Worm (Caenorhabditis elegans): ENCODE measurements around the gene Y69A2AR.32.

The Y69A2AR.32 gene

DNA sequence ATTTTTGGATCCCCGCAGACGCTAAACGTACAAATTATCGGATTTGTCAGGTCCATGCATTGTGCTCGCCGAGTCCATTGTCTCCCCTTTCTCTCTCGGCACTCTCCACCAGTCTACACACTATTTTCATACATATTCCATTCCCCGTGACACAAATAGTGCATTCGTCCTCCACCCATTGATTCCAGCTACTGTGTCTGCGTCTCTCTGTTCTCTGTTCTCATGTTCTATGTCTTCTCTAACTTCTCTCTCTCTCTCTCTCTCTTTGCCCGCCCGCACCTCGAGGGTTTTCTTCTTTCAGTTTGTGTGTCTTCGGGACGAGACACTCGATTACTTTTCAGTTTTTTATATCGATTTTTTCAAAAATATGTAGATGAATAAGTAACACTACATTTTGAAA, 10.6 kb upstream of the Y69A2AR.32 start (continued):
- TF ChIP-seq mes-2 (tag; optimal IDR thresholded peaks at IDR 0.05; ENCODE audit: poor library complexity, severe bottlenecking) (peak; percentile 73), nhr-28 (tag; optimal IDR thresholded peaks at IDR 0.05) (peak; percentile 78), unc-62 (GFP tag; optimal IDR thresholded peaks at IDR 0.05 in 1 of 2) (peak in 1 of 2 experiments; percentile 95), unc-62 (tag; optimal IDR thresholded peaks at IDR 0.05) (no peak), Y105C5A.15 (GFP tag; IDR thresholded peaks at IDR 0.05) (no peak), ZK337.2 (GFP tag; IDR thresholded peaks at IDR 0.05) (no peak), T26A8.4 (GFP tag; IDR thresholded peaks at IDR 0.05) (peak; percentile 63), mxl-3 (GFP tag; optimal IDR thresholded peaks at IDR 0.05) (peak; percentile 55), pha-4 (GFP tag; IDR thresholded peaks at IDR 0.05) (no peak), pha-4 (tag; optimal IDR thresholded peaks at IDR 0.05) (peak; percentile 76), hif-1 (tag; optimal IDR thresholded peaks at IDR 0.05) (peak in 1 of 2 experiments; percentile 77), spr-1 (tag; optimal IDR thresholded peaks at IDR 0.05) (no peak), F37D6.2 (tag; optimal IDR thresholded peaks at IDR 0.05) (peak; percentile 31), dmd-6 (GFP tag; IDR thresholded peaks at IDR 0.05) (peak; percentile 79), ama-1 (optimal IDR thresholded peaks at IDR 0.05) (peak; percentile 80), daf-16 (GFP tag; optimal IDR thresholded peaks at IDR 0.05) (no peak), daf-16 (tag; optimal IDR thresholded peaks at IDR 0.05) (peak; percentile 58), snpc-4 (tag; optimal IDR thresholded peaks at IDR 0.05) (no peak), unc-130 (GFP tag; optimal IDR thresholded peaks at IDR 0.05) (no peak), nhr-77 (tag; optimal IDR thresholded peaks at IDR 0.05) (peak; percentile 78), gei-8 (GFP tag; optimal IDR thresholded peaks at IDR 0.05) (no peak), unc-39 (tag; optimal IDR thresholded peaks at IDR 0.05) (no peak), madf-5 (GFP tag; IDR thresholded peaks at IDR 0.05) (no peak), duxl-1 (tag; optimal IDR thresholded peaks at IDR 0.05; ENCODE audit: poor library complexity) (peak; percentile 42), ceh-28 (tag; optimal IDR thresholded peaks at IDR 0.05) (peak; percentile 34), ceh-20 (GFP tag; IDR thresholded peaks at IDR 0.05) (peak; percentile 53; the same call in 1 of the 2 replicates), skn-1 (tag; optimal IDR thresholded peaks at IDR 0.05) (no peak), php-3 (GFP tag; IDR thresholded peaks at IDR 0.05) (0 out of 2 replicates have a peak, but pooled peaks have one; percentile 7), mdt-29 (GFP tag; IDR thresholded peaks at IDR 0.05) (no peak), nhr-102 (tag; optimal IDR thresholded peaks at IDR 0.05) (peak; percentile 42), lir-3 (tag; optimal IDR thresholded peaks at IDR 0.05) (no peak), pqm-1 (tag; optimal IDR thresholded peaks at IDR 0.05) (peak; percentile 35), mep-1 (tag; optimal IDR thresholded peaks at IDR 0.05) (peak; percentile 85), F44E2.7 (GFP tag; IDR thresholded peaks at IDR 0.05) (no peak)

DNA sequence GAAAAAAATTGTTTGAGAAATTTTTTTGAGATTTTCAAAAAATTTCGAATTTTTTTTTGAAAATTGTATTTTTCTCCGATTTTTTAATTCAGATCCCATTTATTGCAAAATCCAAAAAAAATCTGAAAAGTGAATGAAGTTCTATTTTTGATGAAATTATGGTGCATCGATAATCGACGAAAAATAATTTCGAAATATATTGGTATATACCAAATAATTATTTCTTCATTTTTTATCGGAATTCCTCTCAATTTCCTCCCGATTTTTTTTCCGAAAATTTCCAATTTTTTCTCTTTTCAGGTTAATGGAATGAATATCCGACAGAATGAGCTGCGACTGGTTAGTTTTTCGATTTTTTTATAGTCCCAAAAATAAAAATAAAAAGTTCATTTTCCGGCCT, 9.4 kb upstream of the Y69A2AR.32 start, which contains the start of gene epg-9:
Gene epg-9, plus strand, starts transcription at position 301 of the 400 bp plus-strand sequence.
- no peak for TF ChIP-seq skn-1 (tag; optimal IDR thresholded peaks at IDR 0.05)
- TF ChIP-seq dve-1 (tag; optimal IDR thresholded peaks at IDR 0.05; ENCODE audit: insufficient read depth), result no peak
- TF ChIP-seq lin-15B (tag; optimal IDR thresholded peaks at IDR 0.05), result no peak
- no peak for TF ChIP-seq nhr-77 (tag; optimal IDR thresholded peaks at IDR 0.05)
- no peak for TF ChIP-seq lir-3 (tag; optimal IDR thresholded peaks at IDR 0.05)
- no peak for TF ChIP-seq egl-43 (GFP tag; IDR thresholded peaks at IDR 0.05)
- TF ChIP-seq pqm-1 (tag; optimal IDR thresholded peaks at IDR 0.05), result no peak
- no peak for TF ChIP-seq set-16 (GFP tag; IDR thresholded peaks at IDR 0.05)
